Fruit fly (Drosophila melanogaster) S2 (cell line): ENCODE data around the gene Kal1.

ENCODE experiments used
- CG8478 ChIP-seq: fragments of >200 bp; optimal IDR thresholded peaks from 2 replicates; lab custom pipeline; 2018
- CTCF ChIP-seq, 2 experiments: fragments of >200 bp; optimal IDR thresholded peaks; 2 replicates each; lab custom pipeline; 2018

- no peak for TF ChIP-seq CTCF (optimal IDR thresholded peaks at IDR 0.05; lab: Kevin White, UChicago)
- no peak for TF ChIP-seq CG8478 (lab: Kevin White, UChicago)
Measured at dm6 chr3R:24121669-24122068, 19.5 kb upstream of the Kal1 start.
